ENCODE assay signal across 3 worm cellular contexts in genomic region chrX:5024300-5024699, ce11.
A peak's percentile ranks its signal among the peaks of the same experiment; 100 is the strongest.
TF ChIP-seq lines count a peak whose summit lies in the region.

Gene ZC449.1, plus strand, starts transcription at chrX:5024420.

TF ChIP-seq in whole organism, L1 larva, 84 proteins besides CTCF, POLR2A, EP300 and RAD21:
- TF ChIP-seq sup-37 (GFP tag; optimal IDR thresholded peaks at IDR 0.05; lab: Kevin White, UChicago), result no peak
- peak; percentile 73 for TF ChIP-seq blmp-1 (tag; optimal IDR thresholded peaks at IDR 0.05; lab: Kevin White, UChicago)

TF ChIP-seq in whole organism, L2 larva, 48 proteins besides CTCF, POLR2A, EP300 and RAD21:
- TF ChIP-seq fos-1 (tag; optimal IDR thresholded peaks at IDR 0.05; lab: Kevin White, UChicago) (no peak), nhr-21 (tag; optimal IDR thresholded peaks at IDR 0.05; lab: Kevin White, UChicago) (peak; percentile 32), nhr-25 (tag; optimal IDR thresholded peaks at IDR 0.05; lab: Kevin White, UChicago) (no peak), mab-5 (tag; optimal IDR thresholded peaks at IDR 0.05; lab: Kevin White, UChicago) (no peak), unc-55 (GFP tag; optimal IDR thresholded peaks at IDR 0.05; lab: Kevin White, UChicago) (no peak), ceh-16 (tag; optimal IDR thresholded peaks at IDR 0.05; lab: Kevin White, UChicago) (no peak)

TF ChIP-seq in whole organism, mixed stage, embryonic, 35 proteins besides CTCF, POLR2A, EP300 and RAD21:
- peak; percentile 51 for TF ChIP-seq ham-2 (GFP tag; optimal IDR thresholded peaks at IDR 0.05; lab: Kevin White, UChicago)
- no peak for TF ChIP-seq lin-13 (tag; optimal IDR thresholded peaks at IDR 0.05; lab: Kevin White, UChicago)
- no peak for TF ChIP-seq nhr-28 (tag; optimal IDR thresholded peaks at IDR 0.05; lab: Kevin White, UChicago)
- no peak for TF ChIP-seq ceh-39 (tag; optimal IDR thresholded peaks at IDR 0.05; lab: Kevin White, UChicago)
- TF ChIP-seq flh-1 (GFP tag; optimal IDR thresholded peaks at IDR 0.05; lab: Kevin White, UChicago), result no peak
- TF ChIP-seq nhr-2 (tag; optimal IDR thresholded peaks at IDR 0.05; lab: Kevin White, UChicago), result no peak
- no peak for TF ChIP-seq tbx-8 (GFP tag; optimal IDR thresholded peaks at IDR 0.05; lab: Kevin White, UChicago)
TF ChIP-seq in whole organism, mixed stage, embryonic: peak in this region for 1.

Comparison
In these comparisons a context has a peak if more than half of its experiments do, and no peak if none do; other contexts are left out.
1. Of the 22 proteins assayed by ChIP-seq in both whole organism, L1 larva and whole organism, L2 larva: peak only in whole organism, L1 larva: blmp-1; only in whole organism, L2 larva: none; in both: none; in neither: 21.